Fruit fly (Drosophila melanogaster): ENCODE measurements around the gene MED15.

- TF ChIP-seq psq (optimal IDR thresholded peaks at IDR 0.05) (no peak), insv (optimal IDR thresholded peaks at IDR 0.05) (no peak), ttk (optimal IDR thresholded peaks at IDR 0.05) (no peak), Myc (optimal IDR thresholded peaks at IDR 0.05) (no peak)
Observed at dm6 chr2L:469912-470311, 2.9 kb upstream of the MED15 start.

All from Kc167 (cell line).